Fruit fly (Drosophila melanogaster) whole organism, embryonic: ENCODE data around the gene CG43800.

Experiments
- Bgb ChIP-seq: fragments of 200-800 bp; sonication (Bioruptor generic); IDR thresholded peaks from 2 replicates; pipeline ENCODE4 v1.3.6; 2022; ENCODE audit warnings: missing biosample characterization, missing genetic modification characterization; ENCODE audit not compliant: partially characterized antibody
- Blimp-1 ChIP-seq: fragments of 200-800 bp; sonication (Bioruptor generic); optimal IDR thresholded peaks from 3 replicates; lab custom pipeline; 2018; ENCODE audit warnings: missing biosample characterization, missing genetic modification characterization, mild to moderate bottlenecking, moderate library complexity, missing genetic modification reagents
- CG10209 ChIP-seq: fragments of 200-800 bp; sonication (Bioruptor generic); optimal IDR thresholded peaks from 3 replicates; lab custom pipeline; 2017; ENCODE audit warnings: missing biosample characterization, mild to moderate bottlenecking, missing genetic modification characterization, missing genetic modification reagents
- CG10267 ChIP-seq: fragments of 200-800 bp; sonication (Bioruptor generic); optimal IDR thresholded peaks from 2 replicates; lab custom pipeline; 2018; ENCODE audit warnings: missing biosample characterization, mild to moderate bottlenecking, missing genetic modification characterization, moderate library complexity
- CG10274 ChIP-seq: fragments of 200-800 bp; sonication (Bioruptor generic); optimal IDR thresholded peaks from 3 replicates; lab custom pipeline; 2017; ENCODE audit warnings: missing biosample characterization, mild to moderate bottlenecking, missing genetic modification characterization
- CG11696 ChIP-seq: fragments of 200-800 bp; sonication (Bioruptor generic); IDR thresholded peaks from 2 replicates; pipeline ENCODE4 v1.3.6; 2022; ENCODE audit warnings: missing biosample characterization, missing genetic modification characterization
- CG12071 ChIP-seq: fragments of 200-800 bp; sonication (Bioruptor generic); optimal IDR thresholded peaks from 3 replicates; lab custom pipeline; 2018; ENCODE audit warnings: missing biosample characterization, mild to moderate bottlenecking, missing genetic modification characterization
- CG12942 ChIP-seq: fragments of 200-800 bp; sonication (Bioruptor generic); optimal IDR thresholded peaks from 3 replicates; lab custom pipeline; 2016; ENCODE audit warnings: missing biosample characterization, missing genetic modification characterization
- CG13287 ChIP-seq: fragments of 200-800 bp; sonication (Bioruptor generic); IDR thresholded peaks from 2 replicates; pipeline ENCODE4 v1.3.6; 2022; ENCODE audit warnings: missing biosample characterization, missing genetic modification characterization; ENCODE audit not compliant: partially characterized antibody
- CG13424 ChIP-seq: fragments of 200-800 bp; sonication (Bioruptor generic); optimal IDR thresholded peaks from 2 replicates; lab custom pipeline; 2019; ENCODE audit warnings: missing biosample characterization, mild to moderate bottlenecking, missing genetic modification characterization, moderate library complexity
- CG14667 ChIP-seq: fragments of 200-800 bp; sonication (Bioruptor generic); IDR thresholded peaks from 2 replicates; pipeline ENCODE4 v1.3.6; 2022; ENCODE audit warnings: missing biosample characterization, missing genetic modification characterization
- CG15011 ChIP-seq: fragments of 200-800 bp; sonication (Bioruptor generic); optimal IDR thresholded peaks from 3 replicates; lab custom pipeline; 2018; ENCODE audit warnings: missing biosample characterization, mild to moderate bottlenecking, missing genetic modification characterization
- CG15479 ChIP-seq: fragments of 200-800 bp; sonication (Bioruptor generic); optimal IDR thresholded peaks from 3 replicates; lab custom pipeline; 2019; ENCODE audit warnings: missing biosample characterization, mild to moderate bottlenecking, missing genetic modification characterization, moderate library complexity
- CG16779 ChIP-seq: fragments of 200-800 bp; sonication (Bioruptor generic); IDR thresholded peaks from 2 replicates; pipeline ENCODE4 v1.3.6; 2022; ENCODE audit warnings: missing biosample characterization, missing genetic modification characterization
- CG1792 ChIP-seq: fragments of 200-800 bp; sonication (Bioruptor generic); optimal IDR thresholded peaks from 2 replicates; lab custom pipeline; 2016; ENCODE audit warnings: missing biosample characterization, missing genetic modification characterization
- CG30020 ChIP-seq: fragments of 200-800 bp; optimal IDR thresholded peaks from 2 replicates; lab custom pipeline; 2019; ENCODE audit warnings: missing biosample characterization, mild to moderate bottlenecking, missing genetic modification characterization, moderate library complexity
- CG3838 ChIP-seq: fragments of 200-800 bp; sonication (Bioruptor generic); optimal IDR thresholded peaks from 3 replicates; lab custom pipeline; 2016; ENCODE audit warnings: missing biosample characterization, missing genetic modification characterization
- CG4707 ChIP-seq: fragments of 200-800 bp; sonication (Bioruptor generic); optimal IDR thresholded peaks from 2 replicates; lab custom pipeline; 2018; ENCODE audit warnings: missing biosample characterization, mild to moderate bottlenecking, missing genetic modification characterization, moderate library complexity
- CG6272 ChIP-seq: fragments of 200-800 bp; sonication (Bioruptor generic); IDR thresholded peaks from 2 replicates; pipeline ENCODE4 v1.3.6; 2022; ENCODE audit warnings: missing biosample characterization, missing genetic modification characterization
- CG6791 ChIP-seq: fragments of 200-800 bp; sonication (Bioruptor generic); IDR thresholded peaks from 3 replicates; pipeline ENCODE4 v1.3.6; 2022; ENCODE audit warnings: missing biosample characterization, missing genetic modification characterization; ENCODE audit not compliant: partially characterized antibody
- CG7372 ChIP-seq: fragments of 200-800 bp; sonication (Bioruptor generic); IDR thresholded peaks from 2 replicates; pipeline ENCODE4 v1.3.6; 2022; ENCODE audit warnings: missing biosample characterization, missing genetic modification characterization
- CTCF ChIP-seq: fragments of 200-800 bp; sonication (Bioruptor generic); optimal IDR thresholded peaks from 2 replicates; lab custom pipeline; 2017; ENCODE audit warnings: missing biosample characterization, mild to moderate bottlenecking, missing genetic modification characterization, moderate library complexity
- Doc3 ChIP-seq: fragments of 200-800 bp; sonication (Bioruptor generic); IDR thresholded peaks from 3 replicates; pipeline ENCODE4 v1.3.6; 2022; ENCODE audit warnings: missing biosample characterization, missing genetic modification characterization; ENCODE audit not compliant: partially characterized antibody
- E2f1 ChIP-seq: fragments of 200-800 bp; sonication (Bioruptor generic); IDR thresholded peaks from 2 replicates; pipeline ENCODE4 v1.3.6; 2022; ENCODE audit warnings: missing biosample characterization, missing genetic modification characterization
- Fer1 ChIP-seq: fragments of 200-800 bp; sonication (Bioruptor generic); optimal IDR thresholded peaks from 2 replicates; lab custom pipeline; 2017; ENCODE audit warnings: missing biosample characterization, mild to moderate bottlenecking, missing genetic modification characterization
- Hmr ChIP-seq: fragments of 200-800 bp; sonication (Bioruptor generic); optimal IDR thresholded peaks from 3 replicates; lab custom pipeline; 2017; ENCODE audit warnings: mild to moderate bottlenecking, missing biosample characterization, missing genetic modification reagents, missing genetic modification characterization
- Hr3 ChIP-seq: fragments of 200-800 bp; sonication (Bioruptor generic); optimal IDR thresholded peaks from 3 replicates; lab custom pipeline; 2016; ENCODE audit warnings: missing biosample characterization, missing genetic modification characterization
- Hsf ChIP-seq: fragments of 200-800 bp; sonication (Bioruptor generic); optimal IDR thresholded peaks from 3 replicates; lab custom pipeline; 2016; ENCODE audit warnings: missing biosample characterization, missing genetic modification characterization
- Med ChIP-seq: fragments of 200-800 bp; sonication (Bioruptor generic); peaks from one replicate; lab custom pipeline; 2016; ENCODE audit warnings: missing biosample characterization, missing genetic modification characterization, mild to moderate bottlenecking, inconsistent platforms, moderate library complexity
- Mes4 ChIP-seq: fragments of 200-800 bp; sonication (Bioruptor generic); optimal IDR thresholded peaks from 2 replicates; lab custom pipeline; 2016; ENCODE audit warnings: missing biosample characterization, missing genetic modification characterization
- NC2β ChIP-seq: fragments of 200-800 bp; sonication (Bioruptor generic); optimal IDR thresholded peaks from 2 replicates; lab custom pipeline; 2016; ENCODE audit warnings: missing biosample characterization, missing genetic modification characterization
- Opbp ChIP-seq: fragments of 200-800 bp; sonication (Bioruptor generic); IDR thresholded peaks from 3 replicates; pipeline ENCODE4 v1.3.6; 2022; ENCODE audit warnings: missing biosample characterization, missing genetic modification characterization; ENCODE audit not compliant: partially characterized antibody
- Optix ChIP-seq: fragments of 200-800 bp; sonication (Bioruptor generic); IDR thresholded peaks from 3 replicates; pipeline ENCODE4 v1.3.6; 2022; ENCODE audit warnings: missing biosample characterization, missing genetic modification characterization
- Sox102F ChIP-seq: fragments of 200-800 bp; sonication (Bioruptor generic); optimal IDR thresholded peaks from 2 replicates; lab custom pipeline; 2018; ENCODE audit warnings: missing biosample characterization, mild to moderate bottlenecking, missing genetic modification characterization, moderate library complexity
- ab ChIP-seq: fragments of 200-800 bp; sonication (Bioruptor generic); optimal IDR thresholded peaks from 2 replicates; lab custom pipeline; 2016; ENCODE audit warnings: missing biosample characterization, missing genetic modification characterization
- ase ChIP-seq: fragments of 200-800 bp; sonication (Bioruptor generic); IDR thresholded peaks from 3 replicates; pipeline ENCODE4 v1.3.6; 2022; ENCODE audit warnings: missing biosample characterization, missing genetic modification characterization
- ash1 ChIP-seq: fragments of 200-800 bp; sonication (Bioruptor generic); optimal IDR thresholded peaks from 2 replicates; lab custom pipeline; 2018; ENCODE audit warnings: missing biosample characterization, mild to moderate bottlenecking, missing genetic modification characterization
- az2 ChIP-seq: fragments of 200-800 bp; sonication (Bioruptor generic); optimal IDR thresholded peaks from 3 replicates; lab custom pipeline; 2016; ENCODE audit warnings: missing biosample characterization, missing genetic modification characterization
- bigmax ChIP-seq: fragments of 200-800 bp; sonication (Bioruptor generic); optimal IDR thresholded peaks from 2 replicates; lab custom pipeline; 2018; ENCODE audit warnings: missing biosample characterization, mild to moderate bottlenecking, missing genetic modification characterization
- fu2 ChIP-seq: fragments of 200-800 bp; sonication (Bioruptor generic); optimal IDR thresholded peaks from 2 replicates; lab custom pipeline; 2016; ENCODE audit warnings: missing biosample characterization, missing genetic modification characterization
- ham ChIP-seq: fragments of 200-800 bp; sonication (Bioruptor generic); IDR thresholded peaks from 2 replicates; pipeline ENCODE4 v1.3.6; 2022; ENCODE audit warnings: missing biosample characterization, missing genetic modification characterization
- kay ChIP-seq: fragments of 200-800 bp; sonication (Bioruptor generic); optimal IDR thresholded peaks from 2 replicates; lab custom pipeline; 2016; ENCODE audit warnings: missing biosample characterization, missing genetic modification characterization
- mirr ChIP-seq: fragments of 200-800 bp; sonication (Bioruptor generic); optimal IDR thresholded peaks from 3 replicates; lab custom pipeline; 2018; ENCODE audit warnings: missing biosample characterization, mild to moderate bottlenecking, missing genetic modification characterization
- pum ChIP-seq: fragments of 200-800 bp; sonication (Bioruptor generic); optimal IDR thresholded peaks from 2 replicates; lab custom pipeline; 2016; ENCODE audit warnings: missing biosample characterization, missing genetic modification characterization
- sens-2 ChIP-seq: fragments of 200-800 bp; sonication (Bioruptor generic); IDR thresholded peaks from 2 replicates; pipeline ENCODE4 v1.3.6; 2022; ENCODE audit warnings: missing biosample characterization, missing genetic modification characterization
- sqz ChIP-seq: fragments of 200-800 bp; sonication (Bioruptor generic); optimal IDR thresholded peaks from 3 replicates; lab custom pipeline; 2018; ENCODE audit warnings: missing biosample characterization, mild to moderate bottlenecking, missing genetic modification characterization
- tgo ChIP-seq: fragments of 200-800 bp; sonication (Bioruptor generic); IDR thresholded peaks from 3 replicates; pipeline ENCODE4 v1.3.6; 2022; ENCODE audit warnings: missing biosample characterization, missing genetic modification characterization
- tin ChIP-seq: fragments of 200-800 bp; sonication (Bioruptor generic); optimal IDR thresholded peaks from 3 replicates; lab custom pipeline; 2016; ENCODE audit warnings: missing biosample characterization, missing genetic modification characterization
- vnd ChIP-seq: fragments of 200-800 bp; sonication (Bioruptor generic); IDR thresholded peaks from 3 replicates; pipeline ENCODE4 v1.3.6; 2022; ENCODE audit warnings: missing biosample characterization, missing genetic modification characterization; ENCODE audit not compliant: partially characterized antibody
- wek ChIP-seq: fragments of 200-800 bp; sonication (Bioruptor generic); optimal IDR thresholded peaks from 3 replicates; lab custom pipeline; 2018; ENCODE audit warnings: missing biosample characterization, mild to moderate bottlenecking, missing genetic modification characterization, moderate library complexity
- zfh1 ChIP-seq: fragments of 200-800 bp; sonication (Bioruptor generic); IDR thresholded peaks from 3 replicates; pipeline ENCODE4 v1.3.6; 2022; ENCODE audit warnings: missing biosample characterization, missing genetic modification characterization

CG43800 gene

dm6 chr2L:7281430-7281829 lies 48.8 kb upstream of the CG43800 start (continued):
- TF ChIP-seq CG14667 = peak; percentile 45; the same call in 1 of the 2 replicates
- TF ChIP-seq wek (GFP tag; lab: Kevin White, UChicago) = no peak
- TF ChIP-seq tgo = peak; percentile 57
- peak; percentile 71 for TF ChIP-seq Sox102F (GFP tag; lab: Kevin White, UChicago)
- TF ChIP-seq CG16779 = no peak
- peak; percentile 47 for TF ChIP-seq pum (GFP tag; lab: Kevin White, UChicago)
- peak; percentile 54; the same call in 2 of the 3 replicates for TF ChIP-seq zfh1
- peak; percentile 62 for TF ChIP-seq CG13424
- peak; percentile 77 for TF ChIP-seq Hsf
- TF ChIP-seq mirr = no peak
- no peak for TF ChIP-seq ham
- no peak for TF ChIP-seq vnd (GFP tag; lab: Robert Waterston, UW)
- TF ChIP-seq CG15011 (GFP tag; lab: Kevin White, UChicago) = no peak
- TF ChIP-seq bigmax (GFP tag; lab: Kevin White, UChicago) = no peak
- TF ChIP-seq Blimp-1 = peak; percentile 44
- no peak for TF ChIP-seq CG12071 (GFP tag; lab: Kevin White, UChicago)
- TF ChIP-seq Doc3 = no peak
- peak; percentile 58; the same call in 2 of the 3 replicates for TF ChIP-seq Optix (GFP tag; lab: Robert Waterston, UW)
- TF ChIP-seq CG12942 (GFP tag; lab: Kevin White, UChicago) = peak; percentile 26
- TF ChIP-seq E2f1 (GFP tag; lab: Robert Waterston, UW) = no peak
- TF ChIP-seq CG30020 (tag; lab: Kevin White, UChicago) = no peak
- TF ChIP-seq az2 = peak; percentile 59
- TF ChIP-seq CG10274 = no peak
- peak; percentile 32 for TF ChIP-seq NC2β (GFP tag; lab: Kevin White, UChicago)
- peak; percentile 33 for TF ChIP-seq fu2 (GFP tag; lab: Kevin White, UChicago)
- TF ChIP-seq Med (GFP tag; lab: Kevin White, UChicago) = peak; percentile 95
- peak; percentile 80 for TF ChIP-seq Bgb (GFP tag; lab: Robert Waterston, UW)
- TF ChIP-seq Hr3 (GFP tag; lab: Kevin White, UChicago) = peak; percentile 65
- peak; percentile 62 for TF ChIP-seq CG6272 (GFP tag; lab: Robert Waterston, UW)
- TF ChIP-seq CG6791 (GFP tag; lab: Robert Waterston, UW) = peak; percentile 55; the same call in 1 of the 3 replicates
- TF ChIP-seq kay (GFP tag; lab: Kevin White, UChicago) = peak; percentile 12
- TF ChIP-seq sqz = no peak
- TF ChIP-seq CG4707 (GFP tag; lab: Kevin White, UChicago) = no peak
- no peak for TF ChIP-seq sens-2 (GFP tag; lab: Robert Waterston, UW)
- peak; percentile 8 for TF ChIP-seq ash1 (GFP tag; lab: Kevin White, UChicago)
- TF ChIP-seq Hmr (GFP tag; lab: Kevin White, UChicago) = peak; percentile 52
- peak; percentile 18 for TF ChIP-seq Fer1 (GFP tag; lab: Kevin White, UChicago)
- TF ChIP-seq CTCF = peak; percentile 99
- no peak for TF ChIP-seq CG3838 (GFP tag; lab: Kevin White, UChicago)
- TF ChIP-seq CG15479 = no peak
- no peak for TF ChIP-seq CG10209
- no peak for TF ChIP-seq CG1792 (GFP tag; lab: Kevin White, UChicago)
- no peak for TF ChIP-seq CG11696 (GFP tag; lab: Robert Waterston, UW)
- peak; percentile 57 for TF ChIP-seq tin
- no peak for TF ChIP-seq ab (GFP tag; lab: Kevin White, UChicago)
- peak; percentile 13; the same call in 1 of the 2 replicates for TF ChIP-seq CG7372
- TF ChIP-seq ase = peak; percentile 50; the same call in 1 of the 3 replicates
- peak; percentile 28; the same call in 1 of the 3 replicates for TF ChIP-seq Opbp
- peak; percentile 60 for TF ChIP-seq CG10267 (tag; lab: Kevin White, UChicago)
- TF ChIP-seq CG13287 (GFP tag; lab: Robert Waterston, UW) = peak; percentile 38; the same call in 1 of the 2 replicates
- peak; percentile 8 for TF ChIP-seq Mes4
